Worm (Caenorhabditis elegans) whole organism, L2 larva: ENCODE measurements around the gene K11D9.3.

ENCODE experiments used
- C34F6.9 ChIP-seq: fragments of 150-350 bp; optimal IDR thresholded peaks from 2 replicates; lab custom pipeline; 2014; ENCODE audit warnings: missing biosample characterization, missing genetic modification characterization
- F13H6.1 ChIP-seq: sonication (generic microtip); optimal IDR thresholded peaks from 2 replicates; lab custom pipeline; 2016; ENCODE audit warnings: missing genetic modification characterization, missing compliant biosample characterization
- Y55F3AM.14 ChIP-seq: fragments of 200-800 bp; sonication (Bioruptor generic); optimal IDR thresholded peaks from 2 replicates; lab custom pipeline; 2018; ENCODE audit warnings: mild to moderate bottlenecking, missing genetic modification characterization, missing compliant biosample characterization
- ZK546.5 ChIP-seq: sonication (generic microtip); optimal IDR thresholded peaks from 2 replicates; lab custom pipeline; 2017; ENCODE audit warnings: missing biosample characterization, missing genetic modification characterization
- alr-1 ChIP-seq: fragments of 150-350 bp; optimal IDR thresholded peaks from 2 replicates; lab custom pipeline; 2014; ENCODE audit warnings: missing biosample characterization, missing genetic modification characterization
- ama-1 ChIP-seq: fragments of 150-350 bp; optimal IDR thresholded peaks from 2 replicates; lab custom pipeline; 2018; ENCODE audit warnings: inconsistent platforms
- blmp-1 ChIP-seq: sonication (generic microtip); optimal IDR thresholded peaks from 2 replicates; lab custom pipeline; 2017; ENCODE audit warnings: missing genetic modification characterization, mild to moderate bottlenecking, missing compliant biosample characterization, antibody characterized with exemption, moderate library complexity; ENCODE audit not compliant: insufficient read depth
- ceh-16 ChIP-seq: fragments of 150-350 bp; optimal IDR thresholded peaks from 2 replicates; lab custom pipeline; 2014; ENCODE audit warnings: missing biosample characterization, missing genetic modification characterization
- ceh-82 ChIP-seq: fragments of 150-350 bp; optimal IDR thresholded peaks from 2 replicates; lab custom pipeline; 2014; ENCODE audit warnings: missing biosample characterization, missing genetic modification characterization
- crh-2 ChIP-seq: sonication (generic microtip); optimal IDR thresholded peaks from 2 replicates; lab custom pipeline; 2017; ENCODE audit warnings: missing biosample characterization, missing genetic modification characterization
- egl-27 ChIP-seq: sonication (generic microtip); optimal IDR thresholded peaks from 3 replicates; lab custom pipeline; 2017; ENCODE audit warnings: missing biosample characterization, missing genetic modification reagents, missing genetic modification characterization
- elt-1 ChIP-seq: fragments of 150-350 bp; optimal IDR thresholded peaks from 2 replicates; lab custom pipeline; 2014; ENCODE audit warnings: missing biosample characterization, missing genetic modification characterization
- elt-3 ChIP-seq: sonication (generic microtip); optimal IDR thresholded peaks from 2 replicates; lab custom pipeline; 2017; ENCODE audit warnings: missing biosample characterization, missing genetic modification characterization
- gmeb-1 ChIP-seq: fragments of 150-350 bp; optimal IDR thresholded peaks from 2 replicates; lab custom pipeline; 2014; ENCODE audit warnings: missing biosample characterization, missing genetic modification characterization
- lin-11 ChIP-seq: fragments of 150-350 bp; sonication (generic microtip); optimal IDR thresholded peaks from 2 replicates; lab custom pipeline; 2014; ENCODE audit warnings: missing biosample characterization, missing genetic modification characterization, inconsistent platforms, mixed read lengths
- lin-13 ChIP-seq: fragments of 150-350 bp; optimal IDR thresholded peaks from 2 replicates; lab custom pipeline; 2014; ENCODE audit warnings: missing biosample characterization, missing genetic modification reagents, missing genetic modification characterization
- lin-39 ChIP-seq: fragments of 150-350 bp; optimal IDR thresholded peaks from 2 replicates; lab custom pipeline; 2014; ENCODE audit warnings: missing biosample characterization, missing genetic modification reagents, missing genetic modification characterization
- lsy-2 ChIP-seq, 2 experiments: fragments of 150-350 bp in 1 of 2; sonication (generic microtip) in 1 of 2; optimal IDR thresholded peaks; 2 replicates each; lab custom pipeline; 2014 to 2017; ENCODE audit warnings: missing biosample characterization in 2 of 2, missing genetic modification characterization in 2 of 2
- mab-5 ChIP-seq: fragments of 150-350 bp; optimal IDR thresholded peaks from 2 replicates; lab custom pipeline; 2014; ENCODE audit warnings: missing biosample characterization, missing genetic modification characterization
- nhr-10 ChIP-seq: sonication (generic microtip); optimal IDR thresholded peaks from 2 replicates; lab custom pipeline; 2017; ENCODE audit warnings: missing biosample characterization, missing genetic modification characterization
- nhr-11 ChIP-seq: fragments of 150-350 bp; optimal IDR thresholded peaks from 2 replicates; lab custom pipeline; 2014; ENCODE audit warnings: missing biosample characterization, missing genetic modification characterization
- nhr-129 ChIP-seq: fragments of 150-350 bp; optimal IDR thresholded peaks from 2 replicates; lab custom pipeline; 2014; ENCODE audit warnings: missing biosample characterization, missing genetic modification characterization
- nhr-21 ChIP-seq: fragments of 150-350 bp; optimal IDR thresholded peaks from 2 replicates; lab custom pipeline; 2014; ENCODE audit warnings: missing biosample characterization, missing genetic modification characterization
- nhr-6 ChIP-seq: fragments of 150-350 bp; optimal IDR thresholded peaks from 2 replicates; lab custom pipeline; 2014; ENCODE audit warnings: missing biosample characterization, missing genetic modification characterization
- nhr-77 ChIP-seq: fragments of 150-350 bp; optimal IDR thresholded peaks from 2 replicates; lab custom pipeline; 2014; ENCODE audit warnings: missing biosample characterization, missing genetic modification characterization
- peb-1 ChIP-seq: fragments of 150-350 bp; optimal IDR thresholded peaks from 2 replicates; lab custom pipeline; 2014; ENCODE audit warnings: missing biosample characterization, missing genetic modification characterization
- sem-4 ChIP-seq: fragments of 150-350 bp; optimal IDR thresholded peaks from 2 replicates; lab custom pipeline; 2014; ENCODE audit warnings: missing biosample characterization, missing genetic modification reagents, missing genetic modification characterization
- skn-1 ChIP-seq: sonication (generic microtip); optimal IDR thresholded peaks from 2 replicates; lab custom pipeline; 2017; ENCODE audit warnings: missing biosample characterization, missing genetic modification characterization
- sma-9 ChIP-seq, 2 experiments: fragments of 150-350 bp in 1 of 2; sonication (generic microtip) in 1 of 2; optimal IDR thresholded peaks; 2 replicates each; lab custom pipeline; 2014 to 2016; ENCODE audit warnings: missing genetic modification characterization in 2 of 2, mild to moderate bottlenecking in 1 of 2, missing biosample characterization in 1 of 2, missing compliant biosample characterization in 1 of 2, missing genetic modification reagents in 1 of 2, moderate library complexity in 1 of 2
- snpc-4 ChIP-seq: fragments of 150-350 bp; optimal IDR thresholded peaks from 2 replicates; lab custom pipeline; 2014; ENCODE audit warnings: missing biosample characterization, missing genetic modification characterization
- unc-39 ChIP-seq: fragments of 150-350 bp; optimal IDR thresholded peaks from 2 replicates; lab custom pipeline; 2014; ENCODE audit warnings: missing biosample characterization, missing genetic modification characterization
- unc-55 ChIP-seq: fragments of 150-350 bp; sonication (generic microtip); optimal IDR thresholded peaks from 3 replicates; lab custom pipeline; 2014; ENCODE audit warnings: missing biosample characterization, missing genetic modification reagents, missing genetic modification characterization
- unc-62 ChIP-seq: fragments of 150-350 bp; optimal IDR thresholded peaks from 2 replicates; lab custom pipeline; 2014; ENCODE audit warnings: missing biosample characterization, missing genetic modification reagents, missing genetic modification characterization
- zag-1 ChIP-seq: fragments of 150-350 bp; optimal IDR thresholded peaks from 2 replicates; lab custom pipeline; 2014; ENCODE audit warnings: missing biosample characterization, missing genetic modification characterization
- ztf-11 ChIP-seq: sonication (generic microtip); optimal IDR thresholded peaks from 2 replicates; lab custom pipeline; 2017; ENCODE audit warnings: missing biosample characterization, missing genetic modification characterization
- ztf-4 ChIP-seq: fragments of 150-350 bp; optimal IDR thresholded peaks from 2 replicates; lab custom pipeline; 2014; ENCODE audit warnings: missing biosample characterization, missing genetic modification characterization

Gene K11D9.3

DNA sequence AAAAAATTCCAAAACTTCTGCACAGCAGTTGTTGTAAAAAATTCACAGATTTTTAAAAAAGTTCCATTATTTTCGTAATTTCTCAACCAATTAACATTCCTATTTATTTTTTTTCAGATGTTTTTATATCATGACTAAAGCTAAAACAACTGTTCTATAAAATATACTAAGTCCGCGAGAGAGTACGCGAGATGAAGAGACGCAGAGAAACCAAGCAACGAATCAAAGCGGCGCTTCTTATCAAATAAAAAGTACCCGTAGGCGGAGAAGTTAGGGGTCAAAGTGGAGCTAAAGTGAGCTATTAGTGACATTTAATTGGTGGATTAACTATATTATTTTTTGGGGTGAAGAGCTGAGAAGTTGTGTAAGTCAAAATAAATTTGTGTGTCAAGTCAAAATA lies 30.6 kb upstream of the K11D9.3 start, which contains the start of gene sbsp-1:
Gene sbsp-1, plus strand, starts transcription at position 301 of the 400 bp plus-strand sequence.
- TF ChIP-seq lsy-2 (tag; optimal IDR thresholded peaks at IDR 0.05; lab: Kevin White, UChicago) = no peak
- no peak for TF ChIP-seq nhr-11 (tag; lab: Kevin White, UChicago)
- TF ChIP-seq unc-39 (tag; lab: Kevin White, UChicago) = no peak
- TF ChIP-seq lin-13 (GFP tag; lab: Kevin White, UChicago) = no peak
- no peak for TF ChIP-seq nhr-21 (tag; lab: Kevin White, UChicago)
- no peak for TF ChIP-seq sma-9 (GFP tag; optimal IDR thresholded peaks at IDR 0.05; lab: Kevin White, UChicago)
- TF ChIP-seq sma-9 (tag; optimal IDR thresholded peaks at IDR 0.05; lab: Kevin White, UChicago) = no peak
- no peak for TF ChIP-seq ztf-4 (tag; lab: Kevin White, UChicago)
- no peak for TF ChIP-seq egl-27 (tag; lab: Kevin White, UChicago)
- TF ChIP-seq ceh-82 (tag; lab: Kevin White, UChicago) = no peak
- no peak for TF ChIP-seq alr-1 (tag; lab: Kevin White, UChicago)
- TF ChIP-seq ZK546.5 (tag; lab: Kevin White, UChicago) = no peak
- TF ChIP-seq lin-11 (tag; lab: Kevin White, UChicago) = no peak
- no peak for TF ChIP-seq peb-1 (tag; lab: Kevin White, UChicago)
- TF ChIP-seq ama-1 (lab: Kevin White, UChicago) = no peak
- no peak for TF ChIP-seq blmp-1 (tag; lab: Kevin White, UChicago)
- no peak for TF ChIP-seq elt-3
- no peak for TF ChIP-seq crh-2 (tag; lab: Kevin White, UChicago)
- TF ChIP-seq zag-1 (tag; lab: Kevin White, UChicago) = no peak
- no peak for TF ChIP-seq mab-5

DNA sequence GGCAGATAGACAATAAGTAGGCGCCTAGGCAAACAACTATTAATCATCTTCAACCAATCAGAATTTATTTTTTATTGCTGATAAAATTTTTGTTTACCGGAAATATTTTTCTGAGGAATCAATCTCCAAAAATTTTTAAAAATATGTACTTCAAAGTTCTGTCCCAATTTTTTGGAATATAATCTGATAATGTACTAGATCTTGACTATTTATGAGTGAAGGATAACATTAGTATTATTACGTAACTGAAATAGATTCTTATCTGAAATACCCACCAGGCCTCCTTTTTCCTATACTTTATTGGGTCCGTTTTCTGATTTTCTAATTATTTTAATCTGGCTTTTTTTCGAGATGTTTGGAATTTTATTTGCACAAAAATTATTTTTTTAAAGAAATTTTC lies 29.5 kb upstream of the K11D9.3 start:
- TF ChIP-seq ama-1 (lab: Kevin White, UChicago) (no peak), nhr-21 (tag; lab: Kevin White, UChicago) (no peak), blmp-1 (tag; lab: Kevin White, UChicago) (no peak), Y55F3AM.14 (GFP tag; lab: Kevin White, UChicago) (no peak), unc-55 (GFP tag; lab: Kevin White, UChicago) (no peak), unc-62 (GFP tag; lab: Kevin White, UChicago) (no peak), mab-5 (no peak), nhr-77 (tag; lab: Kevin White, UChicago) (no peak), unc-39 (tag; lab: Kevin White, UChicago) (no peak), nhr-11 (tag; lab: Kevin White, UChicago) (no peak), alr-1 (tag; lab: Kevin White, UChicago) (no peak), lin-13 (GFP tag; lab: Kevin White, UChicago) (no peak), ceh-16 (tag; lab: Kevin White, UChicago) (no peak), lsy-2 (tag; optimal IDR thresholded peaks at IDR 0.05; lab: Kevin White, UChicago) (no peak), lin-39 (tag; lab: Kevin White, UChicago) (no peak), gmeb-1 (tag; lab: Kevin White, UChicago) (no peak), ztf-11 (no peak), C34F6.9 (tag; lab: Kevin White, UChicago) (no peak), nhr-10 (tag; lab: Kevin White, UChicago) (no peak)
- TF ChIP-seq, all 48 proteins: peak for 0

- no peak for TF ChIP-seq elt-1 (tag; lab: Kevin White, UChicago)
- TF ChIP-seq mab-5 = no peak
- no peak for TF ChIP-seq egl-27 (tag; lab: Kevin White, UChicago)
- TF ChIP-seq ceh-16 (tag; lab: Kevin White, UChicago) = no peak
- TF ChIP-seq sma-9 (GFP tag; optimal IDR thresholded peaks at IDR 0.05; lab: Kevin White, UChicago) = no peak
- no peak for TF ChIP-seq sma-9 (tag; optimal IDR thresholded peaks at IDR 0.05; lab: Kevin White, UChicago)
- no peak for TF ChIP-seq snpc-4 (tag; lab: Kevin White, UChicago)
- TF ChIP-seq nhr-6 (tag; lab: Kevin White, UChicago) = no peak
- TF ChIP-seq F13H6.1 = no peak
- no peak for TF ChIP-seq ZK546.5 (tag; lab: Kevin White, UChicago)
- TF ChIP-seq nhr-11 (tag; lab: Kevin White, UChicago) = no peak
- TF ChIP-seq lin-39 (tag; lab: Kevin White, UChicago) = no peak
- no peak for TF ChIP-seq nhr-10 (tag; lab: Kevin White, UChicago)
- no peak for TF ChIP-seq nhr-21 (tag; lab: Kevin White, UChicago)
- no peak for TF ChIP-seq unc-39 (tag; lab: Kevin White, UChicago)
Measured at ce11 chrIII:10825088-10825487, 23.1 kb upstream of the K11D9.3 start.

DNA sequence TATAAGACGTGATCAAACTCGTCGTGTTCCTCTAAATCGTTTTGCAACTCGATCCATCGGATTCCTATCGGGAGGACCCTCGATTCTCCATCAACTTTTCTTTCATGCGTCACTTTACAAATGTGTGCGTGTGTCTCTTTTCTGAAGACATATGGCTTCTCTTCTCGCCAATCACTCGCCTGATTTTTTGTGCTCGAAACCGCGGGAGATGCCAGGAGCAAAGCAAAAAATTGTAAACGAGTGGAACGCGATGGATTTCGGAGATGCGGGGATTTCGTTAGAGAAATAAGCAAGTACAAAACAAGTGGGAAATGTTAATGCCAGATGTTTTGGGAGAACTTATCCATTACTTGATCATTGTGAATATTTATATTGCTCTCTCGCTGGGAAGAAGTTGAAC lies 22.2 kb upstream of the K11D9.3 start:
- no peak for TF ChIP-seq lin-11 (tag; lab: Kevin White, UChicago)
- no peak for TF ChIP-seq sem-4 (tag; lab: Kevin White, UChicago)
- TF ChIP-seq mab-5 = no peak
- TF ChIP-seq F13H6.1 = peak; percentile 4
- TF ChIP-seq skn-1 = no peak
- TF ChIP-seq nhr-129 (tag; lab: Kevin White, UChicago) = peak; percentile 53
- no peak for TF ChIP-seq unc-39 (tag; lab: Kevin White, UChicago)
